Worm (Caenorhabditis elegans): ENCODE data around the gene mcm-3AP.

ce11 chrIV:7923982-7924480, 24.4 kb upstream of the mcm-3AP start, which contains the start of the genes xpo-3 and C49H3.3:
- TF ChIP-seq ets-7 (tag; optimal IDR thresholded peaks at IDR 0.05) (no peak), ama-1 (optimal IDR thresholded peaks at IDR 0.05) (no peak), pes-1 (GFP tag; IDR thresholded peaks at IDR 0.05) (no peak)
